Worm (Caenorhabditis elegans) whole organism, early embryonic: ENCODE measurements around the gene ftt-2.

Source experiments
- B0310.2 ChIP-seq: sonication (generic microtip); optimal IDR thresholded peaks from 2 replicates; lab custom pipeline; 2016; ENCODE audit warnings: mild to moderate bottlenecking, missing genetic modification characterization, missing compliant biosample characterization
- F13C5.2 ChIP-seq: sonication (generic microtip); optimal IDR thresholded peaks from 2 replicates; lab custom pipeline; 2017; ENCODE audit warnings: mild to moderate bottlenecking, missing genetic modification characterization, inconsistent platforms, missing compliant biosample characterization
- aly-1 ChIP-seq: sonication (generic microtip); optimal IDR thresholded peaks from 2 replicates; lab custom pipeline; 2016; ENCODE audit warnings: missing genetic modification characterization, missing compliant biosample characterization
- ama-1 ChIP-seq: fragments of 150-350 bp; optimal IDR thresholded peaks from 2 replicates; lab custom pipeline; 2014
- ceh-13 ChIP-seq: fragments of 200-800 bp; sonication (Bioruptor generic); optimal IDR thresholded peaks from 2 replicates; lab custom pipeline; 2018; ENCODE audit warnings: mild to moderate bottlenecking, missing genetic modification characterization, missing compliant biosample characterization
- ceh-36 ChIP-seq: sonication (generic microtip); optimal IDR thresholded peaks from 2 replicates; lab custom pipeline; 2016; ENCODE audit warnings: missing genetic modification characterization, inconsistent platforms, missing compliant biosample characterization
- ets-7 ChIP-seq: sonication (generic microtip); optimal IDR thresholded peaks from 2 replicates; lab custom pipeline; 2016; ENCODE audit warnings: missing genotype, missing genetic modification characterization, missing compliant biosample characterization
- flt-1 ChIP-seq: fragments of 200-800 bp; sonication (Bioruptor generic); IDR thresholded peaks from 2 replicates; pipeline ENCODE4 v1.3.6; 2022; ENCODE audit warnings: missing genetic modification characterization, missing compliant biosample characterization
- hmbx-1 ChIP-seq: sonication (generic microtip); optimal IDR thresholded peaks from 2 replicates; lab custom pipeline; 2016; ENCODE audit warnings: mild to moderate bottlenecking, missing genetic modification characterization, missing compliant biosample characterization
- hmg-4 ChIP-seq: fragments of 200-800 bp; sonication (Bioruptor generic); optimal IDR thresholded peaks from 2 replicates; lab custom pipeline; 2018; ENCODE audit warnings: mild to moderate bottlenecking, missing genetic modification characterization, missing compliant biosample characterization
- hnd-1 ChIP-seq: sonication (generic microtip); optimal IDR thresholded peaks from 2 replicates; lab custom pipeline; 2016; ENCODE audit warnings: missing genetic modification characterization, missing compliant biosample characterization
- pes-1 ChIP-seq: fragments of 200-800 bp; sonication (Bioruptor generic); IDR thresholded peaks from 2 replicates; pipeline ENCODE4 v1.3.6; 2022; ENCODE audit warnings: missing genetic modification reagents, missing genetic modification characterization, missing compliant biosample characterization
- scrt-1 ChIP-seq: fragments of 200-800 bp; sonication (Bioruptor generic); IDR thresholded peaks from 2 replicates; pipeline ENCODE4 v1.3.6; 2022; ENCODE audit warnings: missing genetic modification characterization, missing compliant biosample characterization
- sea-1 ChIP-seq: fragments of 200-800 bp; sonication (Bioruptor generic); conservative IDR thresholded peaks from 2 replicates; pipeline ENCODE4 v1.3.6; 2022; ENCODE audit warnings: missing genetic modification characterization, missing compliant biosample characterization
- tbx-11 ChIP-seq: fragments of 200-800 bp; sonication (Bioruptor generic); IDR thresholded peaks from 2 replicates; pipeline ENCODE4 v1.3.6; 2022; ENCODE audit warnings: missing genetic modification characterization, missing compliant biosample characterization
- tbx-37 ChIP-seq: fragments of 200-800 bp; sonication (Bioruptor generic); conservative IDR thresholded peaks from 2 replicates; pipeline ENCODE4 v1.3.6; 2022; ENCODE audit warnings: missing genetic modification reagents, missing genetic modification characterization, missing compliant biosample characterization
- tra-4 ChIP-seq: sonication (generic microtip); optimal IDR thresholded peaks from 2 replicates; lab custom pipeline; 2017; ENCODE audit warnings: missing genetic modification characterization, missing compliant biosample characterization

The ftt-2 gene

DNA sequence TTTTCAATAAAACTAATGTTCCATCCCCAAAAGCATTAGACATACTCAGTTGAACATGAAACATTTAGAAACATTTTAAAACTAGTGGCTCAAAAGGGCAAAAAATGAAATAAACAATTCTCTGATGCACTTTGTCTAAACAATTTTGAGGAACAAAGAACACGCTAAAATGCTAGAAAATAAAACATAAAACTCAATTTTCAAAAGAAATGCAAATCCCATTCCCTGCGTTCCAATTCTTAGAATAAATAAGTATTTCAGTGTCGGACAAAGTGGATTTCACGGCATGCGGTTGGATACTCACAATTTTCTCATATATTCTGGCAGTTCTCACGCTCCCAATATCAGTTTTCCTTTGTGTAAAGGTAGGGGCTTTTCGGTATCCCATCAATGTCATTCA lies 28.1 kb upstream of the ftt-2 start:
- TF ChIP-seq tbx-11 (GFP tag; lab: Robert Waterston, UW) (no peak), ama-1 (lab: Kevin White, UChicago) (no peak)

DNA sequence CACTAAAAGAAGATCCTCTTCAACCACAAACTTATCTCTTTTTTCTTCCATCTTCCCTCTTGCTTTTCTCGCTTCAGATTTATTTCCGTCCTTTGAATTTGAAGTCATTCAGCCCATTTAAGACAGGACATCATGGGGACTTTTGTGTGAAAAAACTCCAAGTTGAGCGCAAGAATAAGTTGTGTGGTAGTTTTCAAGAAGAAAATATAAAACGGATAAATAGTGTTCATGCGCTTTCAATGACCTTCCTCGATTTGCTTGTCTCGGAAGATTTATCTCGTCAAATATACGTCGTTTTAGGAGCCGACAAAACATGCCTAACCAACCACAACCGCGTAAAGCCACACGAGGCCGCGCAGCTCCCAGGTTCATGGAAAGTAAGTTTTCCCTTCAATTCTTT lies 26.9 kb upstream of the ftt-2 start, which contains the start of gene sto-6:
Gene sto-6, plus strand, starts transcription at position 301 of the 400 bp plus-strand sequence.
- TF ChIP-seq ets-7 (tag; lab: Kevin White, UChicago) = no peak
- no peak for TF ChIP-seq hmg-4 (GFP tag; lab: Kevin White, UChicago)
- no peak for TF ChIP-seq ceh-13 (GFP tag; lab: Kevin White, UChicago)
- TF ChIP-seq F13C5.2 (tag; lab: Kevin White, UChicago) = no peak
- TF ChIP-seq tbx-11 (GFP tag; lab: Robert Waterston, UW) = no peak

ce11 chrX:11630499-11630898 lies 25.3 kb upstream of the ftt-2 start:
- TF ChIP-seq tbx-11 (GFP tag; lab: Robert Waterston, UW) (no peak), aly-1 (no peak), tra-4 (tag; lab: Kevin White, UChicago) (no peak), tbx-37 (GFP tag; lab: Robert Waterston, UW) (no peak), flt-1 (GFP tag; lab: Robert Waterston, UW) (no peak), hmg-4 (GFP tag; lab: Kevin White, UChicago) (no peak)

- TF ChIP-seq scrt-1 = no peak
- TF ChIP-seq F13C5.2 (tag; lab: Kevin White, UChicago) = no peak
- no peak for TF ChIP-seq ama-1 (lab: Kevin White, UChicago)
- TF ChIP-seq B0310.2 (tag; lab: Kevin White, UChicago) = no peak
These were observed 23.4 kb upstream of the ftt-2 start, which contains the start of gene spp-30 for ce11 chrX:11628580-11628979. Gene spp-30 (minus strand): TSS chrX:11628680.

DNA sequence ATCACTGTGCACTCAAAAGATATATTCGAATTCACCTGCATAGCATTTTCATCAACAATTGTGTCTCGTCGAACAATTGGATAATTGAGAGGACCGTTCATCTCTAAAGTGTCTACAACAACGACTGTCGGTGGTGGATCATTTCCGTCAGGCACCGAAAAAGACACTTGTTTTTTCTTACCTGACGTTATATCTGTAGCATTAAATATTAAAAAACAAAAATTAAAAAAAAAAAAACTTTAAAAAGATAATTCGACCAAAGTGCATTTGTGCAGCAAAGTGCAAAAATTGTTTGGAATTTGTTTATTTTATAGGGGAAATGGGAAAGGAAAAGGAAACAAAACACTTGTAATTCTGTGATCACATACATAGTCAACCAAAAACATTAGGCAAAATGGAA lies 21.8 kb upstream of the ftt-2 start, which contains the start of gene twk-44:
Gene twk-44, minus strand, starts transcription at position 101 of the 400 bp plus-strand sequence.
- TF ChIP-seq ets-7 (tag; lab: Kevin White, UChicago) (no peak), hmg-4 (GFP tag; lab: Kevin White, UChicago) (no peak)

ce11 chrX:11624621-11625020 lies 19.4 kb upstream of the ftt-2 start:
- no peak for TF ChIP-seq ceh-36 (tag; lab: Kevin White, UChicago)
- TF ChIP-seq sea-1 (GFP tag; lab: Robert Waterston, UW) = no peak
- TF ChIP-seq flt-1 (GFP tag; lab: Robert Waterston, UW) = no peak
- TF ChIP-seq pes-1 (GFP tag; lab: Robert Waterston, UW) = no peak
- TF ChIP-seq tbx-37 (GFP tag; lab: Robert Waterston, UW) = no peak
- no peak for TF ChIP-seq hmbx-1 (tag; lab: Kevin White, UChicago)
- TF ChIP-seq ceh-13 (GFP tag; lab: Kevin White, UChicago) = no peak
- no peak for TF ChIP-seq hnd-1 (tag; lab: Kevin White, UChicago)

- TF ChIP-seq tbx-37 (GFP tag; lab: Robert Waterston, UW) (no peak), ama-1 (lab: Kevin White, UChicago) (no peak), hmbx-1 (tag; lab: Kevin White, UChicago) (no peak), hnd-1 (tag; lab: Kevin White, UChicago) (no peak), B0310.2 (tag; lab: Kevin White, UChicago) (no peak), F13C5.2 (tag; lab: Kevin White, UChicago) (no peak), hmg-4 (GFP tag; lab: Kevin White, UChicago) (no peak), ets-7 (tag; lab: Kevin White, UChicago) (no peak)
These were observed 18.2 kb upstream of the ftt-2 start for ce11 chrX:11623442-11623841.

DNA sequence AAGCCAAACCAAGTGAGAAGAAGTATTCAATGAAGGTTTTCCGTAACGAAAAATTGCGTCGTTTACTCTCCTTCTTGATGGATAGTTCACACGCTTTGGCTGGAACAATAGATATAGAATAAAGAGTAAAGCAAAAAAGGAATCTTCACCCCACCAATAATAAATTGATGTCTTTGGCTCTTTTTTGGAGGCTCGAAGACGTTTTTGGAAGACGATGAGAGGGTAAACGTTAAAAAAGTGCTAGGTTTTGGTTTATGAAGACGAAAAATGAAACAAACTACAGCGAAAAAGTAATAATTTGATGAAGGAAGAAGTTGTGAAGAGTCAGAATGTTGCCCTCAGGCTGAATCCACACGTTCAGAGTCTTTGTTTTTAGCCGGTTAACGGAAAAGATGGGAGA lies 16.8 kb upstream of the ftt-2 start, which contains the start of gene sto-3:
Gene sto-3, minus strand, starts transcription at position 101 of the 400 bp plus-strand sequence.
- TF ChIP-seq aly-1 (no peak), F13C5.2 (tag; lab: Kevin White, UChicago) (no peak), hnd-1 (tag; lab: Kevin White, UChicago) (no peak), tbx-37 (GFP tag; lab: Robert Waterston, UW) (no peak), ama-1 (lab: Kevin White, UChicago) (no peak), B0310.2 (tag; lab: Kevin White, UChicago) (no peak), scrt-1 (no peak), ceh-13 (GFP tag; lab: Kevin White, UChicago) (no peak), tra-4 (tag; lab: Kevin White, UChicago) (no peak), pes-1 (GFP tag; lab: Robert Waterston, UW) (no peak), hmg-4 (GFP tag; lab: Kevin White, UChicago) (no peak), ceh-36 (tag; lab: Kevin White, UChicago) (no peak), flt-1 (GFP tag; lab: Robert Waterston, UW) (no peak), tbx-11 (GFP tag; lab: Robert Waterston, UW) (no peak), ets-7 (tag; lab: Kevin White, UChicago) (no peak), sea-1 (GFP tag; lab: Robert Waterston, UW) (no peak), hmbx-1 (tag; lab: Kevin White, UChicago) (no peak)

DNA sequence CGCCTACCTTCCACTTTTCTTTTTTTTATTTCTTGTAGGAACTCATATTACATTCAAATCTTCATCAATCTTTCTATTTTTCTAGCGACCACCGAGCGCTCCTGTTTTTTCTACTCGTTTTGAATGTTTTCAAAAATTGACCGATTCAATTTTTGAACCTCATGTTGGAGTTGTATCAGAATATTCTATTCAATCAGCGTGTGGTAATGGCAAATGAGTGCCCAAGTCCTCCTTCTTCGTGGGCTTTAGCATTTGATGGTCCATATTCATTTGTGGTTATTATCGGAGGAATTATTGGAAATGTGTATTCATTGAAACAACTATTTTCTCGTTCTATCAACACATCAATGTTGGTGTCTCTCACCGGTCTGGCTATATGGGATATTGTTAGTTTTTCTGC lies 12.2 kb upstream of the ftt-2 start, which contains the start of gene F52D10.4:
Gene F52D10.4, plus strand, starts transcription at position 84 of the 400 bp plus-strand sequence.
- no peak for TF ChIP-seq ets-7 (tag; lab: Kevin White, UChicago)
- TF ChIP-seq hmg-4 (GFP tag; lab: Kevin White, UChicago) = no peak
- no peak for TF ChIP-seq ceh-13 (GFP tag; lab: Kevin White, UChicago)
- TF ChIP-seq sea-1 (GFP tag; lab: Robert Waterston, UW) = no peak
- no peak for TF ChIP-seq pes-1 (GFP tag; lab: Robert Waterston, UW)
- TF ChIP-seq hnd-1 (tag; lab: Kevin White, UChicago) = no peak
- no peak for TF ChIP-seq tbx-37 (GFP tag; lab: Robert Waterston, UW)
- TF ChIP-seq F13C5.2 (tag; lab: Kevin White, UChicago) = no peak
